Worm (Caenorhabditis elegans) whole organism, L1 larva: Measurements from ENCODE around the gene R11G11.16.

Experiments used
- aha-1 ChIP-seq: fragments of 150-350 bp; optimal IDR thresholded peaks from 2 replicates; lab custom pipeline; 2014; ENCODE audit warnings: missing biosample characterization, missing genetic modification characterization
- aly-2 ChIP-seq: fragments of 150-350 bp; optimal IDR thresholded peaks from 2 replicates; lab custom pipeline; 2014; ENCODE audit warnings: missing biosample characterization, missing genetic modification characterization
- ama-1 ChIP-seq: fragments of 150-350 bp; optimal IDR thresholded peaks from 2 replicates; lab custom pipeline; 2014
- ceh-82 ChIP-seq, 3 experiments: fragments of 150-350 bp in 1 of 3; sonication (generic microtip) in 2 of 3; optimal IDR thresholded peaks; 2 replicates each; lab custom pipeline; 2014 to 2017; ENCODE audit warnings: missing biosample characterization in 3 of 3, missing genetic modification characterization in 3 of 3
- elt-2 ChIP-seq: sonication (generic microtip); optimal IDR thresholded peaks from 2 replicates; lab custom pipeline; 2016; ENCODE audit warnings: missing genetic modification characterization, mild to moderate bottlenecking, inconsistent platforms, missing compliant biosample characterization, missing genetic modification reagents
- lin-15B ChIP-seq: fragments of 150-350 bp; sonication (generic microtip); optimal IDR thresholded peaks from 3 replicates; lab custom pipeline; 2014; ENCODE audit warnings: missing biosample characterization, missing genetic modification characterization
- lir-3 ChIP-seq: sonication (generic microtip); optimal IDR thresholded peaks from 2 replicates; lab custom pipeline; 2016; ENCODE audit warnings: mild to moderate bottlenecking, missing genetic modification characterization, moderate library complexity, missing compliant biosample characterization; ENCODE audit not compliant: poor library complexity
- lsy-2 ChIP-seq, 2 experiments: fragments of 150-350 bp; optimal IDR thresholded peaks; 2 replicates each; lab custom pipeline; 2014; ENCODE audit warnings: missing biosample characterization in 2 of 2, missing genetic modification characterization in 2 of 2
- nhr-12 ChIP-seq: sonication (generic microtip); optimal IDR thresholded peaks from 2 replicates; lab custom pipeline; 2017; ENCODE audit warnings: missing biosample characterization, missing genetic modification characterization
- nhr-28 ChIP-seq: fragments of 150-350 bp; optimal IDR thresholded peaks from 2 replicates; lab custom pipeline; 2014; ENCODE audit warnings: missing biosample characterization, missing genetic modification characterization
- pax-3 ChIP-seq: fragments of 200-800 bp; sonication (Bioruptor generic); optimal IDR thresholded peaks from 2 replicates; lab custom pipeline; 2018; ENCODE audit warnings: mild to moderate bottlenecking, missing genetic modification characterization, moderate library complexity, missing compliant biosample characterization
- vab-15 ChIP-seq: sonication (generic microtip); optimal IDR thresholded peaks from 2 replicates; lab custom pipeline; 2017; ENCODE audit warnings: missing genotype, mild to moderate bottlenecking, missing genetic modification characterization, missing compliant biosample characterization

DNA sequence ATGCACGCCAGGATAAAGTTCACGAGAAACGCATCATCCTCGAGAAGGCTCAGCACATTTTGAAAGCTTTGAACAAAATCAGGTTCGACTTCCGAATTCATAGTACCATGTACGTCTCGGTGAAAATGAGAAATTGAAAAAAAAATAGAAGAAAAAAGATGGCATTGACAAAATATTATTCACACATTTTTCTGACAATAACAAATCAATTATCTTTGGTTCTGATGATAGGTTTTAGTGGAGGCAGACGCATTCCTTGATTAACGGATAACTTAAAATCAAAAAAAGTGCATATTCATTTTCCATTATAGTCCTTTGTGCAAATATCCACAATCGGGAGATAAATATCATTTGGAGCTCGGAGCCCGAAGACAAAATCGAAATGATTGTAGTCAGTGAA is 3.4 kb downstream of the R11G11.16 start, which contains the start of gene srw-107:
- no peak for TF ChIP-seq nhr-12 (tag; lab: Kevin White, UChicago)
- no peak for TF ChIP-seq ceh-82 (tag; optimal IDR thresholded peaks at IDR 0.05; lab: Kevin White, UChicago)
- no peak for TF ChIP-seq ama-1 (lab: Kevin White, UChicago)
- TF ChIP-seq nhr-28 (tag; lab: Kevin White, UChicago): no peak
- TF ChIP-seq aha-1 (tag; lab: Kevin White, UChicago): no peak
- no peak for TF ChIP-seq vab-15 (tag; lab: Kevin White, UChicago)
- no peak for TF ChIP-seq aly-2 (tag; lab: Kevin White, UChicago)
- no peak for TF ChIP-seq lir-3 (tag; lab: Kevin White, UChicago)
- no peak for TF ChIP-seq elt-2 (tag; lab: Kevin White, UChicago)
- no peak for TF ChIP-seq lsy-2 (tag; optimal IDR thresholded peaks at IDR 0.05; lab: Kevin White, UChicago)
- TF ChIP-seq lin-15B (tag; lab: Kevin White, UChicago): no peak
- no peak for TF ChIP-seq pax-3 (tag; lab: Kevin White, UChicago)
